Fruit fly (Drosophila melanogaster): ENCODE measurements around the gene Spn28Dc.
A peak's percentile ranks its signal among the peaks of the same experiment; 100 is the strongest.

- no peak for TF ChIP-seq CG6854 (GFP tag; optimal IDR thresholded peaks at IDR 0.05)
- TF ChIP-seq CG7368 (GFP tag; optimal IDR thresholded peaks at IDR 0.05): no peak
- no peak for TF ChIP-seq CG3919 (GFP tag; optimal IDR thresholded peaks at IDR 0.05)
- TF ChIP-seq svp (GFP tag): peak; percentile 20
- TF ChIP-seq CG3032 (tag; optimal IDR thresholded peaks at IDR 0.05): no peak
- no peak for TF ChIP-seq pdm3 (GFP tag; optimal IDR thresholded peaks at IDR 0.05)
- peak; percentile 31; the same call in 1 of the 2 replicates for TF ChIP-seq CG15336 (GFP tag; IDR thresholded peaks at IDR 0.05)
- no peak for TF ChIP-seq Ets96B (tag; optimal IDR thresholded peaks at IDR 0.05)
- no peak for TF ChIP-seq fkh (GFP tag; optimal IDR thresholded peaks at IDR 0.05)
- TF ChIP-seq CG8632 (GFP tag; optimal IDR thresholded peaks at IDR 0.05): no peak
- TF ChIP-seq Hr39 (GFP tag; optimal IDR thresholded peaks at IDR 0.05): no peak
These were observed 13.8 kb downstream of the Spn28Dc start for dm6 chr2L:7993062-7993685.
